Worm (Caenorhabditis elegans): Measurements from ENCODE around the gene panl-2.

ce11 chrIII:7013764-7014163 lies 45.8 kb upstream of the panl-2 start:
- TF ChIP-seq ceh-18 (tag; optimal IDR thresholded peaks at IDR 0.05) (no peak), nhr-232 (tag; optimal IDR thresholded peaks at IDR 0.05) (no peak), pqm-1 (tag; optimal IDR thresholded peaks at IDR 0.05) (no peak), unc-55 (GFP tag; optimal IDR thresholded peaks at IDR 0.05) (no peak), ama-1 (optimal IDR thresholded peaks at IDR 0.05) (no peak), ahr-1 (tag; optimal IDR thresholded peaks at IDR 0.05) (no peak), pax-1 (tag; optimal IDR thresholded peaks at IDR 0.05) (no peak), ceh-19 (GFP tag; optimal IDR thresholded peaks at IDR 0.05) (no peak), nfya-1 (tag; optimal IDR thresholded peaks at IDR 0.05) (no peak), tbx-2 (tag; optimal IDR thresholded peaks at IDR 0.05) (no peak)

Data from whole organism, late embryonic.